Worm (Caenorhabditis elegans) whole organism, mixed stage, embryonic: ENCODE data around the gene frpr-13.

ENCODE experiments used
- M03D4.4 ChIP-seq: sonication (generic microtip); optimal IDR thresholded peaks from 2 replicates; lab custom pipeline; 2017; ENCODE audit warnings: mild to moderate bottlenecking, missing genetic modification characterization, missing compliant biosample characterization
- bed-3 ChIP-seq: fragments of 200-800 bp; sonication (Bioruptor generic); optimal IDR thresholded peaks from 3 replicates; lab custom pipeline; 2018; ENCODE audit warnings: mild to moderate bottlenecking, missing genetic modification characterization, moderate library complexity, missing compliant biosample characterization
- blmp-1 ChIP-seq: fragments of 150-350 bp; optimal IDR thresholded peaks from 2 replicates; lab custom pipeline; 2014; ENCODE audit warnings: missing biosample characterization, missing genetic modification characterization
- ceh-39 ChIP-seq: fragments of 150-350 bp; optimal IDR thresholded peaks from 2 replicates; lab custom pipeline; 2014; ENCODE audit warnings: missing biosample characterization, missing genetic modification characterization
- cnd-1 ChIP-seq: fragments of 200-800 bp; sonication (Bioruptor generic); optimal IDR thresholded peaks from 2 replicates; lab custom pipeline; 2018; ENCODE audit warnings: mild to moderate bottlenecking, missing genetic modification characterization, missing compliant biosample characterization
- elt-1 ChIP-seq: sonication (generic microtip); optimal IDR thresholded peaks from 2 replicates; lab custom pipeline; 2017; ENCODE audit warnings: missing genetic modification characterization, mild to moderate bottlenecking, missing compliant biosample characterization, antibody characterized with exemption, moderate library complexity, borderline replicate concordance; ENCODE audit not compliant: insufficient read depth
- elt-3 ChIP-seq: fragments of 150-350 bp; optimal IDR thresholded peaks from 2 replicates; lab custom pipeline; 2014; ENCODE audit warnings: missing biosample characterization, missing genetic modification characterization
- flh-1 ChIP-seq: fragments of 200-800 bp; sonication (Bioruptor generic); optimal IDR thresholded peaks from 2 replicates; lab custom pipeline; 2018; ENCODE audit warnings: mild to moderate bottlenecking, missing genetic modification characterization, moderate library complexity, missing compliant biosample characterization
- ham-2 ChIP-seq: fragments of 200-800 bp; sonication (Bioruptor generic); optimal IDR thresholded peaks from 2 replicates; lab custom pipeline; 2018; ENCODE audit warnings: mild to moderate bottlenecking, missing genetic modification characterization, missing compliant biosample characterization
- hlh-1 ChIP-seq: fragments of 150-350 bp; optimal IDR thresholded peaks from 2 replicates; lab custom pipeline; 2014; ENCODE audit warnings: missing biosample characterization, missing genetic modification reagents, missing genetic modification characterization
- lin-13 ChIP-seq: fragments of 150-350 bp; optimal IDR thresholded peaks from 2 replicates; lab custom pipeline; 2014; ENCODE audit warnings: missing biosample characterization, missing genetic modification characterization
- mls-2 ChIP-seq: sonication (generic microtip); optimal IDR thresholded peaks from 2 replicates; lab custom pipeline; 2016; ENCODE audit warnings: mild to moderate bottlenecking, missing genetic modification characterization, moderate library complexity, missing compliant biosample characterization
- nhr-12 ChIP-seq: fragments of 150-350 bp; optimal IDR thresholded peaks from 2 replicates; lab custom pipeline; 2014; ENCODE audit warnings: missing biosample characterization, missing genetic modification characterization
- nhr-2 ChIP-seq: fragments of 150-350 bp; optimal IDR thresholded peaks from 2 replicates; lab custom pipeline; 2014; ENCODE audit warnings: missing biosample characterization, missing genetic modification characterization
- nhr-237 ChIP-seq: fragments of 150-350 bp; optimal IDR thresholded peaks from 2 replicates; lab custom pipeline; 2014; ENCODE audit warnings: missing biosample characterization, missing genetic modification characterization
- nhr-28 ChIP-seq: fragments of 150-350 bp; optimal IDR thresholded peaks from 2 replicates; lab custom pipeline; 2014; ENCODE audit warnings: missing biosample characterization, missing genetic modification characterization
- pha-4 ChIP-seq: fragments of 150-350 bp; optimal IDR thresholded peaks from 2 replicates; lab custom pipeline; 2018; ENCODE audit warnings: missing biosample characterization, missing genetic modification reagents, missing genetic modification characterization
- sem-2 ChIP-seq: fragments of 200-800 bp; sonication (Bioruptor generic); optimal IDR thresholded peaks from 2 replicates; lab custom pipeline; 2018; ENCODE audit warnings: mild to moderate bottlenecking, missing genetic modification characterization, missing compliant biosample characterization
- snpc-4 ChIP-seq: fragments of 150-350 bp; optimal IDR thresholded peaks from 2 replicates; lab custom pipeline; 2014; ENCODE audit warnings: missing biosample characterization, missing genetic modification characterization
- tbx-8 ChIP-seq: fragments of 200-800 bp; sonication (Bioruptor generic); optimal IDR thresholded peaks from 2 replicates; lab custom pipeline; 2018; ENCODE audit warnings: mild to moderate bottlenecking, missing genetic modification characterization, moderate library complexity, missing compliant biosample characterization
- unc-120 ChIP-seq: sonication (generic microtip); optimal IDR thresholded peaks from 2 replicates; lab custom pipeline; 2017; ENCODE audit warnings: missing genetic modification characterization, missing compliant biosample characterization; ENCODE audit not compliant: poor library complexity, severe bottlenecking
- unc-39 ChIP-seq: fragments of 150-350 bp; optimal IDR thresholded peaks from 2 replicates; lab custom pipeline; 2014; ENCODE audit warnings: missing biosample characterization, missing genetic modification characterization
- zip-8 ChIP-seq: fragments of 150-350 bp; optimal IDR thresholded peaks from 2 replicates; lab custom pipeline; 2014; ENCODE audit warnings: missing biosample characterization, missing genetic modification characterization
- ztf-11 ChIP-seq: fragments of 150-350 bp; optimal IDR thresholded peaks from 2 replicates; lab custom pipeline; 2014; ENCODE audit warnings: missing biosample characterization, missing genetic modification characterization

Gene frpr-13

DNA sequence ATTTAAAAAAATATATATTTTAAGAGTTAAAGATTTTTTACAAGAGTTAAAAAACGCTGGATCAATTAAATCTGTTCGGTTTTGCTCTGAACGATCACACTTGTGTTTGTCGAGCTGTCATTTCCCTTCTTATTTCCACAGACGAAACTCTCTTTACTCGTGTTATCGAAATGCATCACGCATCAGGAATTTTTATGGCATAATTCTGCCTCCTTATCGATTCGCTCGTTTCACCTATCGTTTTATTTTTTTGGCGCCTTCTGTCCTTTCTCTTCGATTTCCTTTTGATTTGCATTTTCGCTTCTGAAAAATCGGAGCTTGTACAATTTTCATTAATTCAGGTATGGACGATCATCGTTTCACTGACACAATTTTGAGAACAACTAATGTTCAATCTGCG lies 49.5 kb downstream of the frpr-13 start:
- TF ChIP-seq M03D4.4 (tag; lab: Kevin White, UChicago) (no peak), mls-2 (tag; lab: Kevin White, UChicago) (no peak), bed-3 (no peak), pha-4 (tag; lab: Kevin White, UChicago) (no peak), lin-13 (no peak), hlh-1 (tag; lab: Kevin White, UChicago) (no peak), blmp-1 (tag; lab: Kevin White, UChicago) (no peak), nhr-237 (tag; lab: Kevin White, UChicago) (no peak), cnd-1 (tag; lab: Kevin White, UChicago) (no peak)

DNA sequence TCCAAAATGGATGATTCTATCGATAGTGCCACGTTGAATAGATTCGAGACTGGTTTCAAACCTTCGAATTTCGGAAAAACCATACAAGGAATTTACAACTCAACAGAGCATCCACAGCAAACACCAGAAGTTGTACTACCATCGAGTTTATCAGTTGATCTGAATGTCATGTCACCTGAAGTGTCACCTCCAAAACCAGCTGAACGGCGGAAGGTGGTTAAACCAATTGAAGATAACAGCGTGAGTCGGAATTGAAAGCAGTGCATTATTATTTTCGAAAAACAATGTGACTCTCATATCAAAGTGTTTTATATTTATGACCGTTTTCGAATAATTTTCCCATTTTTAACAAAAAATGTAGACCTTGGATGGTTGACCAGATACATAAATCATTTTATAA lies 50.1 kb downstream of the frpr-13 start:
- no peak for TF ChIP-seq nhr-2
- no peak for TF ChIP-seq ceh-39 (tag; lab: Kevin White, UChicago)
- TF ChIP-seq blmp-1 (tag; lab: Kevin White, UChicago) = no peak
- TF ChIP-seq unc-39 (tag; lab: Kevin White, UChicago) = no peak
- no peak for TF ChIP-seq cnd-1 (tag; lab: Kevin White, UChicago)
- TF ChIP-seq tbx-8 (GFP tag; lab: Kevin White, UChicago) = no peak
- TF ChIP-seq flh-1 = no peak
- no peak for TF ChIP-seq elt-1 (tag; lab: Kevin White, UChicago)
- no peak for TF ChIP-seq zip-8 (tag; lab: Kevin White, UChicago)
- no peak for TF ChIP-seq unc-120
- TF ChIP-seq snpc-4 = no peak
- no peak for TF ChIP-seq ztf-11
- no peak for TF ChIP-seq nhr-12 (tag; lab: Kevin White, UChicago)
- no peak for TF ChIP-seq elt-3 (tag; lab: Kevin White, UChicago)
- no peak for TF ChIP-seq hlh-1 (tag; lab: Kevin White, UChicago)
- TF ChIP-seq ham-2 (GFP tag; lab: Kevin White, UChicago) = no peak
- no peak for TF ChIP-seq pha-4 (tag; lab: Kevin White, UChicago)
- TF ChIP-seq sem-2 (GFP tag; lab: Kevin White, UChicago) = no peak
- TF ChIP-seq nhr-28 (tag; lab: Kevin White, UChicago) = no peak
- TF ChIP-seq, all 35 proteins: peak for 0

DNA sequence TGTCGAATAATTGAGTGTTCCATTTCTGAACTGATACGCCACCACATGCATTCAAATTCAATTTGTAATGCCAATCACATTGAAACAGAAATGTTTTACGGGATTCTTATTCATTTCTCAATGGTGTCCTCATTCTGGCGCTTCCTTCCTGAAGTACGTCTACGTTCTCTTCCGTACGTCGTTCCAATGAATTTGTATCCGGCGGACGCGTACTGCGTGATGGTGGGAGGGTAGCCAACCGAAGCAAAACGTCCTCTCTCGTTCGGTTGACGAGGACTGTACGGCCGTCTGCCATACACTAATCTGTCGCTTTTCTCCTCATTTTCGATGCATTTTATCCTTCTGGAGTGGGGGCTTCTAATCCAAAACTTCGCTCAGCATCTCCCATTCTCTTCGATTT lies 51.0 kb downstream of the frpr-13 start:
- no peak for TF ChIP-seq blmp-1 (tag; lab: Kevin White, UChicago)
- TF ChIP-seq nhr-237 (tag; lab: Kevin White, UChicago) = no peak
